Fruit fly (Drosophila melanogaster): ENCODE measurements around the gene spo.
A peak's percentile ranks its signal among the peaks of the same experiment; 100 is the strongest.

Gene spo

DNA sequence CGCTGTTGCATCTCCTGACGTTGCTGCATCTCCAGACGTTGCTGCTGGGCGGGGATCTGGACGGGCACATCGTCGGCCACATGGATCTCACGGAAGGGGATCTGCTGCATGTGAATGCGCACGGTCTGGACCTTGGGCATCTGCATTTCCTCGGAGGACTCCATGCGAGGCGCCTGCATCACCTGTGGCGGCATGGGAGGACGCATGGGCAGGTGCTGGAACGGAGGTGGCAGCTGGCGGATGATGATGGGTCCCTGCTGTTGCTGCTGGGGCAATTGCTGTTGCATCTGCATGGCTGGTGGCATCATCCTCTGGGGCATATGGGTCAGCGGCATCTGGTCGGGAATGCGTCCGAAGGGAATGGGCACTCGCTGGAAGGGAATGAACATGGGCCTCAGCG is 24.0 kb downstream of the spo start:
- TF ChIP-seq CG9705 (GFP tag; optimal IDR thresholded peaks at IDR 0.05) (no peak), dmrt93B (GFP tag; optimal IDR thresholded peaks at IDR 0.05) (no peak), dsf (GFP tag; optimal IDR thresholded peaks at IDR 0.05; ENCODE audit: borderline replicate concordance) (no peak), sage (GFP tag; optimal IDR thresholded peaks at IDR 0.05) (no peak), dl (GFP tag; optimal IDR thresholded peaks at IDR 0.05; ENCODE audit: insufficient read depth in 1 of 2, partially characterized antibody in 2 of 2) (no peak), Abd-B (GFP tag; optimal IDR thresholded peaks at IDR 0.05) (no peak), usp (GFP tag; optimal IDR thresholded peaks at IDR 0.05) (no peak)

DNA sequence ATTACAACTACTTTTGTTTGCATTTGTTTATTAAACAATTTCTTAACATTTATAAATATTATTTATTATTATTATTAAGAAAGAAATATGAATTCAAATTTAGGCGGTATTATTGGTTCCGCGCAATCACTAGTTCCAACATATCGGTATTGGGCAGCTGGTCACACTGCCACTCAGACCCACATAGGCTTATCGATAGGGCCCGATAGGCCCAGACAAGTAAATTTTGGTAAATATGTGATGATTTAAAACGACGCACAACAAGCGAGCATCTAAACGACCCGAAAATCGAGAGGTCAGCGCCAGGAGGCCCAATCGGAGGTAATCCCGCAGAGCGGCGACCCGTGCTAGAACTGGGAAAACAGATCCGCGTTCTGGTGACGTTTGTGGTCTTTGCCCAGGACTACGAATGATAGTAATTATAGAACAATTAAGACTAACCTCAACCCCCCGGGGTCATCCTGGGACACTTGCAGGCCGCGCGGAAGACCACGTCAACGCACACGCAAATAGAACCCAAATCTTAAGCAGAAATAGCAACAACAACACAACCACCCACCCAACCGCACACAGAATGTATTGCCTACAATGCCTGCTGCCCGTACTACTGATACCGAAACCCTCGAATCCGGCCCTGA is 27.2 kb downstream of the spo start, which contains the start of gene bc10:
bc10 (plus strand) TSS at position 181 of the 638 bp plus-strand sequence.
- TF ChIP-seq Hr83 (GFP tag; optimal IDR thresholded peaks at IDR 0.05; ENCODE audit: poor library complexity, severe bottlenecking) (peak; percentile 32), woc (GFP tag; optimal IDR thresholded peaks at IDR 0.05) (no peak), rgr (GFP tag; optimal IDR thresholded peaks at IDR 0.05) (peak; percentile 98), Rel (GFP tag; optimal IDR thresholded peaks at IDR 0.05) (no peak), Rel (tag; optimal IDR thresholded peaks at IDR 0.05) (peak; percentile 10), Jra (GFP tag; optimal IDR thresholded peaks at IDR 0.05) (no peak)

DNA sequence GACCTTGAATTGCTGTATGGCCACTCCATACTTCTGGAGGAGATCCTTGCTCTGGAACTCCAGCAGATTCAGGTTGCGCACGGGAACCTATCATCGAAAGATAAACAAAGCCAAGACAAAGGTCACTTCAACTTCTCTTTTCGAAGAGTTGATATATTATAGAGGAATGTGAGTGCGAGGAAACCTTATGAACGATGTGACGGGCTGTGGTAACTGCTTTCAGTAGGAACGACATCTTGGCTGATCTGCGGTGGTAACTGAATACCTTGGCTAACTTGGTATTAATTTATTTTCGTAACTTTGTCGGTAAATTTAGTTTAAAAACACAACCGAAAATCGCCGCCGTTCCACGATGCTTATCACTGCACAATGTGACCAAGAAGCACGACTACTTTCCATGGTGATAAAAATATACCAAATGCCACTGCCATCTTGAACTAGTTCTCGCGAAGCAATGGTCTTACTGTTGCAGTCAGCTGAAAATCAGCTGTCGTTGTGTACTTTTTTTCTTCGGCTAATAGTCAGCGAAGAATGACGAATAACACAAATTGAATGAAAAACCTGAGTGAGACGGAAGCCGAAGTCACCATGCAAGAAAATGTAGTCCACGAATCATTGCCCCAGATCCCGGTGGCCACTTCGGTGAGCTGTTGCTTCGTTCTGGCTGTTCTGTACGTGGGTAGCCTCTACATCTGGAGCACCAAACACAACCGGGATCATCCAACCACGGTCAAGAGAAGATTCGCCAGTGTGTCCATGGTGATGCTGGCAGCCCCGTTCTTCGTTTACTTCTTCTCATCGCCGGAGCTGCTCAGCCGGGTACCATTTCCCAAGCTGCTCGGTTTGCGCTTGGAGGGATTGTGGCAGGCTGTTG is 28.8 kb downstream of the spo start, which contains the start of the genes ScsbetaG and Sras:
ScsbetaG (minus strand) TSS at position 383 of the 874 bp plus-strand sequence.
Sras (plus strand) TSS at position 466 of the 874 bp plus-strand sequence.
- no peak for TF ChIP-seq Rel (GFP tag; optimal IDR thresholded peaks at IDR 0.05)
- TF ChIP-seq Rel (tag; optimal IDR thresholded peaks at IDR 0.05): peak; percentile 96
- peak; percentile 5 for TF ChIP-seq Vsx2 (GFP tag; optimal IDR thresholded peaks at IDR 0.05; ENCODE audit: partially characterized antibody)
- no peak for TF ChIP-seq foxo (GFP tag; optimal IDR thresholded peaks at IDR 0.05)

- TF ChIP-seq GATAd (GFP tag; optimal IDR thresholded peaks at IDR 0.05) (no peak), Rel (GFP tag; optimal IDR thresholded peaks at IDR 0.05) (no peak), Rel (tag; optimal IDR thresholded peaks at IDR 0.05) (peak; percentile 42)
These were observed 29.8 kb downstream of the spo start for dm6 chr3L:5562584-5562983.

DNA sequence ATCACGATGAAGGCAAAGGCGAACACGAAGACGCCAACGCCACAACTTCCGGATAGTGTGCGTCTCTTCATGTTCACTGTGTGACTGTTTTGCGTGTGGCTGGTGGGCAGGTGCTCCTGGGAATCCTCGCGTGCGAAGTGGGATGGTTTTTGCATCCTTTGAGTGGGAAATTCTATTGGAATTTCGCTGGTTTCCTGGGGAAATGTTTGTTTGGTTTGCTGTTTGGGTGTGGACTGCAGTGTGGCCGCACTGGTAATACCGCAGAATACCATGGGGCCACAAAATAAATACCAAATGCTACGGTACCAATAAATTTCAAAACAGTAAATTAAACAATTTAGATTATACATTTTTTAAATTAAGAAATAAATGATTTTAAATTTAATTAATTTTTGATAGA is 31.0 kb downstream of the spo start, which contains the start of gene sinu:
sinu (minus strand) TSS at position 258 of the 400 bp plus-strand sequence.
- TF ChIP-seq fru (GFP tag; optimal IDR thresholded peaks at IDR 0.05) (no peak), woc (GFP tag; optimal IDR thresholded peaks at IDR 0.05) (no peak), Vsx2 (GFP tag; optimal IDR thresholded peaks at IDR 0.05; ENCODE audit: partially characterized antibody) (peak; percentile 53), Rel (GFP tag; optimal IDR thresholded peaks at IDR 0.05) (no peak), Rel (tag; optimal IDR thresholded peaks at IDR 0.05) (no peak), HLH106 (tag; optimal IDR thresholded peaks at IDR 0.05) (no peak)

DNA sequence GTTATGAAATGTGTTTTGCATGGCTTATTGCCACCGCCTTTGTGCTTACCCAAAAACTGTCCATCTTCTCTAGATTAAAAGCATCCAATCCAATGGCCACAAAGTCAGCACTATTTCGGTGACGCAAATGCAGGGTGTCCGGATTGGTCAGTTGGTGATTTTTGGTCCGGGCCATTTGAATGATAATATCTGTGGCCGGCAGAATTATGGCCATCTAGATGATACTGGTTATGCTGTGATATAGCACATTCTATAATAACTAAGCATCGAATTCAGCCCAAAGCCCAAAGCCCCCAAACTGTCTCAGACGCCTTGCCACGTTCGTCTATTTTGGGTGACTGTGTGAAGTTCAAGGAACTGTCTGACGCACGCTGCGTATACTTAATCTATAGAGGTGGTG is 36.2 kb downstream of the spo start:
- TF ChIP-seq br (GFP tag; optimal IDR thresholded peaks at IDR 0.05) (no peak), Abd-B (GFP tag; optimal IDR thresholded peaks at IDR 0.05) (no peak), brk (GFP tag; optimal IDR thresholded peaks at IDR 0.05) (no peak), Dfd (GFP tag; optimal IDR thresholded peaks at IDR 0.05) (no peak)

- no peak for TF ChIP-seq N (GFP tag; optimal IDR thresholded peaks at IDR 0.05)
- TF ChIP-seq Rel (GFP tag; optimal IDR thresholded peaks at IDR 0.05): no peak
- peak; percentile 19 for TF ChIP-seq Rel (tag; optimal IDR thresholded peaks at IDR 0.05)
- TF ChIP-seq usp (GFP tag; optimal IDR thresholded peaks at IDR 0.05): no peak
- TF ChIP-seq GATAd (GFP tag; optimal IDR thresholded peaks at IDR 0.05): no peak
- TF ChIP-seq psq (GFP tag; optimal IDR thresholded peaks at IDR 0.05): peak; percentile 59
- TF ChIP-seq OdsH (GFP tag; optimal IDR thresholded peaks at IDR 0.05): peak; percentile 59
- peak; percentile 75 for TF ChIP-seq h (GFP tag; optimal IDR thresholded peaks at IDR 0.05)
- TF ChIP-seq dmrt93B (GFP tag; optimal IDR thresholded peaks at IDR 0.05): peak; percentile 72
- peak; percentile 73 for TF ChIP-seq fru (GFP tag; optimal IDR thresholded peaks at IDR 0.05)
- TF ChIP-seq lola (GFP tag; optimal IDR thresholded peaks at IDR 0.05): no peak
- no peak for TF ChIP-seq CG32264 (GFP tag; optimal IDR thresholded peaks at IDR 0.05)
- no peak for TF ChIP-seq dsf (GFP tag; optimal IDR thresholded peaks at IDR 0.05; ENCODE audit: borderline replicate concordance)
- TF ChIP-seq Hr78 (GFP tag; optimal IDR thresholded peaks at IDR 0.05): no peak
- no peak for TF ChIP-seq dl (GFP tag; optimal IDR thresholded peaks at IDR 0.05; ENCODE audit: insufficient read depth in 1 of 2, partially characterized antibody in 2 of 2)
- TF ChIP-seq Abd-B (GFP tag; optimal IDR thresholded peaks at IDR 0.05): no peak
- TF ChIP-seq pan (optimal IDR thresholded peaks at IDR 0.05): no peak
- peak; percentile 56 for TF ChIP-seq br (GFP tag; optimal IDR thresholded peaks at IDR 0.05)
- TF ChIP-seq rgr (GFP tag; optimal IDR thresholded peaks at IDR 0.05): peak; percentile 79
- peak; percentile 87 for TF ChIP-seq HLH106 (tag; optimal IDR thresholded peaks at IDR 0.05)
- TF ChIP-seq Hnf4 (GFP tag; optimal IDR thresholded peaks at IDR 0.05): peak; percentile 65
- no peak for TF ChIP-seq Hr83 (GFP tag; optimal IDR thresholded peaks at IDR 0.05; ENCODE audit: poor library complexity, severe bottlenecking)
- no peak for TF ChIP-seq Dif (GFP tag; optimal IDR thresholded peaks at IDR 0.05; ENCODE audit: partially characterized antibody)
- TF ChIP-seq CrebA (GFP tag; optimal IDR thresholded peaks at IDR 0.05; ENCODE audit: borderline replicate concordance): no peak
- TF ChIP-seq Dfd (GFP tag; optimal IDR thresholded peaks at IDR 0.05): no peak
These were observed 38.0 kb downstream of the spo start for dm6 chr3L:5554377-5554776.
